Fruit fly (Drosophila melanogaster): ENCODE measurements around the gene Ubc84D.

The Ubc84D gene

DNA sequence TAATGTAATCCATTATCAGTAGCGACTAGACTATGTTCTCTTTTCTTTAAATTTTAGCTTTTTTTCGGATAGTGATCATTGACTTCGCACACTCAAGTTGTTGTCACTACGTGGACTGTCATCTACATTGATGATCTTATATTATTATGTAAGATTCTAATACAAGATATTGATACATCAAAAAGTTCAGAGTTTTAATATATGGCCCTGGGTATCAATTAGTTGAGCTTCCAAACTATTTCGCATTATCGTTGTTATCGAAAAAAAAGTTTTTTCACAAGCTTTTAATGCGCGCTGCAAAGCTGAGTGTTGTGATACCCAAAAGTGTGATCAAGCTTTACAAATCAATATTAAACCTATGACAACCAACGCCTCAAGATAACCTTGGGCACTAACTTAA, 27.2 kb downstream of the Ubc84D start (continued):
- TF ChIP-seq zen2 (GFP tag; IDR thresholded peaks at IDR 0.05; ENCODE audit: partially characterized antibody): no peak
- TF ChIP-seq prd (optimal IDR thresholded peaks at IDR 0.05): no peak
- TF ChIP-seq prd (GFP tag; IDR thresholded peaks at IDR 0.05): peak; percentile 42; the same call in 1 of the 3 replicates
- TF ChIP-seq luna (GFP tag; optimal IDR thresholded peaks at IDR 0.05): no peak
- no peak for TF ChIP-seq CG4282 (GFP tag; optimal IDR thresholded peaks at IDR 0.05)
- TF ChIP-seq sens (GFP tag): peak; percentile 89
- peak; percentile 26 for TF ChIP-seq Meics (GFP tag; optimal IDR thresholded peaks at IDR 0.05)
- TF ChIP-seq ATbp (GFP tag; optimal IDR thresholded peaks at IDR 0.05): no peak
- no peak for TF ChIP-seq Oaz (GFP tag; IDR thresholded peaks at IDR 0.05)
- no peak for TF ChIP-seq HLH54F (GFP tag; optimal IDR thresholded peaks at IDR 0.05)
- no peak for TF ChIP-seq Trl (optimal IDR thresholded peaks at IDR 0.05)
- no peak for TF ChIP-seq Trl (GFP tag; optimal IDR thresholded peaks at IDR 0.05)
- no peak for TF ChIP-seq gt (GFP tag; IDR thresholded peaks at IDR 0.05)
- peak; percentile 83 for TF ChIP-seq Med (GFP tag)
- TF ChIP-seq Drgx (GFP tag; IDR thresholded peaks at IDR 0.05): no peak
- no peak for TF ChIP-seq btn (GFP tag; optimal IDR thresholded peaks at IDR 0.05)
- no peak for TF ChIP-seq ssp (GFP tag; IDR thresholded peaks at IDR 0.05)
- TF ChIP-seq CG10431 (GFP tag; optimal IDR thresholded peaks at IDR 0.05): no peak
- no peak for TF ChIP-seq sisA (GFP tag; IDR thresholded peaks at IDR 0.05)
- peak; percentile 24 for TF ChIP-seq CG2120 (GFP tag; optimal IDR thresholded peaks at IDR 0.05)
- TF ChIP-seq CG17328 (GFP tag; IDR thresholded peaks at IDR 0.05): no peak
- TF ChIP-seq CG10147 (GFP tag; optimal IDR thresholded peaks at IDR 0.05): peak; percentile 20
- TF ChIP-seq ci (GFP tag; IDR thresholded peaks at IDR 0.05): peak; percentile 47; the same call in 1 of the 3 replicates
- no peak for TF ChIP-seq pfk (GFP tag; optimal IDR thresholded peaks at IDR 0.05)
- peak; percentile 25 for TF ChIP-seq Blimp-1 (GFP tag; optimal IDR thresholded peaks at IDR 0.05)
- no peak for TF ChIP-seq D (optimal IDR thresholded peaks at IDR 0.05)
- TF ChIP-seq D (GFP tag; optimal IDR thresholded peaks at IDR 0.05): no peak
- no peak for TF ChIP-seq CG10979 (tag; optimal IDR thresholded peaks at IDR 0.05)
- no peak for TF ChIP-seq pan (optimal IDR thresholded peaks at IDR 0.05)
- TF ChIP-seq pan (GFP tag; optimal IDR thresholded peaks at IDR 0.05 in 1 of 2, IDR thresholded peaks at IDR 0.05 in 1 of 2): no peak
- 0 out of 2 replicates have a peak, but pooled peaks have one; percentile 15 for TF ChIP-seq GATAe (GFP tag; conservative IDR thresholded peaks at IDR 0.05)
- peak; percentile 32 for TF ChIP-seq CG12769 (tag; optimal IDR thresholded peaks at IDR 0.05)
- TF ChIP-seq CG15269 (tag; optimal IDR thresholded peaks at IDR 0.05): peak; percentile 41
- TF ChIP-seq CG9609 (GFP tag; optimal IDR thresholded peaks at IDR 0.05): no peak
- TF ChIP-seq Hr39 (optimal IDR thresholded peaks at IDR 0.05): no peak
- TF ChIP-seq Hand (GFP tag; optimal IDR thresholded peaks at IDR 0.05): no peak
- no peak for TF ChIP-seq CrebB (tag; optimal IDR thresholded peaks at IDR 0.05)
- TF ChIP-seq amos (GFP tag; IDR thresholded peaks at IDR 0.05; ENCODE audit: partially characterized antibody): peak; percentile 47; the same call in 1 of the 2 replicates
- no peak for TF ChIP-seq CG3281 (GFP tag; optimal IDR thresholded peaks at IDR 0.05)
- TF ChIP-seq CkIIα-i1 (GFP tag; IDR thresholded peaks at IDR 0.05): no peak
- 0 out of 2 replicates have a peak, but pooled peaks have one; percentile 10 for TF ChIP-seq CG31441 (GFP tag; IDR thresholded peaks at IDR 0.05)
- TF ChIP-seq CG8944 (GFP tag; optimal IDR thresholded peaks at IDR 0.05): no peak
- no peak for TF ChIP-seq ap (GFP tag; IDR thresholded peaks at IDR 0.05)
- TF ChIP-seq dan (GFP tag; IDR thresholded peaks at IDR 0.05): no peak
- no peak for TF ChIP-seq CG10321 (GFP tag; IDR thresholded peaks at IDR 0.05)
- no peak for TF ChIP-seq HLH3B (GFP tag; IDR thresholded peaks at IDR 0.05)
- TF ChIP-seq Mes4 (GFP tag; optimal IDR thresholded peaks at IDR 0.05): no peak
- TF ChIP-seq knrl (GFP tag; IDR thresholded peaks at IDR 0.05; ENCODE audit: partially characterized antibody): peak; percentile 33; the same call in 2 of the 3 replicates
- TF ChIP-seq Hr3 (GFP tag; optimal IDR thresholded peaks at IDR 0.05): no peak
- TF ChIP-seq CG15011 (GFP tag; optimal IDR thresholded peaks at IDR 0.05): no peak
- TF ChIP-seq z (GFP tag; IDR thresholded peaks at IDR 0.05): no peak
- no peak for TF ChIP-seq CG1792 (GFP tag; optimal IDR thresholded peaks at IDR 0.05)
- no peak for TF ChIP-seq CG17186 (GFP tag; optimal IDR thresholded peaks at IDR 0.05)
- no peak for TF ChIP-seq cad (GFP tag; optimal IDR thresholded peaks at IDR 0.05)
